Fruit fly (Drosophila melanogaster): ENCODE measurements around the gene CG6996.

CG6996 gene

DNA sequence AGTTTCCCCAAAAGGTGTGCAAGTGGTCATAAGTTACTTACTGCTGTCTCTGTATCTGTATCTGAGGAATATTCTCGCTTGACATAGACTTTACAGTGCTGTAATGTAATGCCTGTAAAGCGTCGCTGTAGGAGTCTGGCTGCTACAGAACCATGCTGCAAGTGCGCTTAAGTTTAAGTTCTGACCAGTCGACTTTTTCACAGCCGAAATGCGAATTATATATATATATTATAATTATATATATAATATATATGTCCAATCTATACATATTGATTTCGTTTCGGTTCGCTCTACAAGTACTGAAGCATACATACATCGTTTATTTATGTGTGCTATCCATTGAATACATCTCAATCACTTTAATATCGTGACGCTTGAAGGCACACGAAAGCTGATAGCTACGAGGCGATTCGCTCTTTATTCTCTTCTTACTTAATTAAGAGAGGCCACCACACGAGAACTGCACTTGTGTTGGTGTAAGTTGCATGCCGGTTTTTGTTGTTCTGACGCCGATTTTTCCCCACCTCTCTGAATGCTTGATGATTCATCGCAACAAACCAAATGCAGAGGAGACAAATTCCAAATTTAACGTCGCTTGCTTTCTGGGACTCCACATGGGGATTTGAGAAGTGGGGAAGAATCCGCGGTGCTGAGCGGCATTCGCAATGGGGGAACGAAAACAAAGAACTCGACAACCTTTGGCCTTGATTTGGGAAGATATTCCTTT lies 20.9 kb upstream of the CG6996 start (continued):
- TF ChIP-seq CG14667 (GFP tag; IDR thresholded peaks at IDR 0.05) (no peak), chm (GFP tag; IDR thresholded peaks at IDR 0.05) (peak; percentile 78; the same call in 1 of the 2 replicates), PHDP (tag; optimal IDR thresholded peaks at IDR 0.05) (peak; percentile 36), HLHmδ (GFP tag; optimal IDR thresholded peaks at IDR 0.05) (no peak), YL-1 (GFP tag; optimal IDR thresholded peaks at IDR 0.05) (peak; percentile 66), CG8924 (tag; optimal IDR thresholded peaks at IDR 0.05) (peak; percentile 8), crol (GFP tag; IDR thresholded peaks at IDR 0.05) (peak; percentile 79), eyg (GFP tag; optimal IDR thresholded peaks at IDR 0.05) (no peak), CG16813 (GFP tag; IDR thresholded peaks at IDR 0.05; ENCODE audit: partially characterized antibody) (0 out of 3 replicates have a peak, but pooled peaks have one; percentile 17), Deaf1 (tag; optimal IDR thresholded peaks at IDR 0.05) (peak; percentile 26), CG17328 (GFP tag; IDR thresholded peaks at IDR 0.05) (0 out of 2 replicates have a peak, but pooled peaks have one; percentile 18), Xbp1 (GFP tag; optimal IDR thresholded peaks at IDR 0.05) (no peak), CG17359 (tag; optimal IDR thresholded peaks at IDR 0.05) (no peak), dati (GFP tag; IDR thresholded peaks at IDR 0.05) (no peak), CG12299 (tag; optimal IDR thresholded peaks at IDR 0.05) (peak; percentile 1), sug (tag; optimal IDR thresholded peaks at IDR 0.05) (peak; percentile 56), da (GFP tag; optimal IDR thresholded peaks at IDR 0.05) (no peak), CG15479 (GFP tag; optimal IDR thresholded peaks at IDR 0.05) (no peak), CG18599 (GFP tag; optimal IDR thresholded peaks at IDR 0.05) (no peak), dmrt99B (tag; optimal IDR thresholded peaks at IDR 0.05) (peak; percentile 16), hth (optimal IDR thresholded peaks at IDR 0.05) (no peak), gcm (GFP tag; optimal IDR thresholded peaks at IDR 0.05) (peak; percentile 10), grau (tag; optimal IDR thresholded peaks at IDR 0.05) (peak; percentile 14), stc (GFP tag; IDR thresholded peaks at IDR 0.05) (0 out of 2 replicates have a peak, but pooled peaks have one; percentile 28), bsh (GFP tag; optimal IDR thresholded peaks at IDR 0.05) (peak; percentile 12 to 58), CG31224 (GFP tag; IDR thresholded peaks at IDR 0.05) (no peak), Hr51 (GFP tag; optimal IDR thresholded peaks at IDR 0.05) (peak in 1 of 2 experiments; percentile 32), CG3995 (GFP tag; optimal IDR thresholded peaks at IDR 0.05) (peak; percentile 11), CG3163 (GFP tag; optimal IDR thresholded peaks at IDR 0.05) (peak; percentile 100), Ets65A (GFP tag) (peak; percentile 75), Scr (GFP tag; IDR thresholded peaks at IDR 0.05; ENCODE audit: partially characterized antibody) (0 out of 2 replicates have a peak, but pooled peaks have one; percentile 23), pzg (GFP tag; optimal IDR thresholded peaks at IDR 0.05) (peak; percentile 7), CG6254 (GFP tag; optimal IDR thresholded peaks at IDR 0.05) (peak; percentile 1), CG10431 (GFP tag; optimal IDR thresholded peaks at IDR 0.05) (peak; percentile 37), CG10209 (GFP tag; optimal IDR thresholded peaks at IDR 0.05) (no peak), CG4282 (GFP tag; optimal IDR thresholded peaks at IDR 0.05) (no peak), Max (GFP tag; optimal IDR thresholded peaks at IDR 0.05) (no peak), Pdp1 (GFP tag; optimal IDR thresholded peaks at IDR 0.05) (no peak), Nf-YB (GFP tag; optimal IDR thresholded peaks at IDR 0.05) (peak; percentile 6), Rfx (GFP tag; IDR thresholded peaks at IDR 0.05) (0 out of 2 replicates have a peak, but pooled peaks have one; percentile 24), schlank (tag; optimal IDR thresholded peaks at IDR 0.05) (no peak), disco-r (GFP tag; optimal IDR thresholded peaks at IDR 0.05) (no peak), zfh2 (GFP tag; optimal IDR thresholded peaks at IDR 0.05) (no peak), Opbp (GFP tag; IDR thresholded peaks at IDR 0.05; ENCODE audit: partially characterized antibody) (0 out of 3 replicates have a peak, but pooled peaks have one; percentile 7), ci (GFP tag; IDR thresholded peaks at IDR 0.05) (peak; percentile 73), CG7745 (tag; optimal IDR thresholded peaks at IDR 0.05) (no peak), grn (GFP tag; optimal IDR thresholded peaks at IDR 0.05) (peak; percentile 0)

Measured in whole organism, embryonic.